Worm (Caenorhabditis elegans) whole organism, mixed stage, embryonic: Measurements from ENCODE around the gene mab-3.

Experiments
- ceh-83 ChIP-seq: fragments of 200-800 bp; sonication (Bioruptor generic); optimal IDR thresholded peaks from 2 replicates; lab custom pipeline; 2018; ENCODE audit warnings: mild to moderate bottlenecking, missing genetic modification characterization, missing compliant biosample characterization
- elt-1 ChIP-seq: sonication (generic microtip); optimal IDR thresholded peaks from 2 replicates; lab custom pipeline; 2017; ENCODE audit warnings: missing genetic modification characterization, mild to moderate bottlenecking, missing compliant biosample characterization, antibody characterized with exemption, moderate library complexity, borderline replicate concordance; ENCODE audit not compliant: insufficient read depth
- nhr-237 ChIP-seq: fragments of 150-350 bp; optimal IDR thresholded peaks from 2 replicates; lab custom pipeline; 2014; ENCODE audit warnings: missing biosample characterization, missing genetic modification characterization
- nhr-76 ChIP-seq: sonication (generic microtip); optimal IDR thresholded peaks from 2 replicates; lab custom pipeline; 2017; ENCODE audit warnings: missing biosample characterization, missing genetic modification characterization
- pha-4 ChIP-seq: fragments of 150-350 bp; optimal IDR thresholded peaks from 2 replicates; lab custom pipeline; 2018; ENCODE audit warnings: missing biosample characterization, missing genetic modification reagents, missing genetic modification characterization
- snpc-4 ChIP-seq: fragments of 150-350 bp; optimal IDR thresholded peaks from 2 replicates; lab custom pipeline; 2014; ENCODE audit warnings: missing biosample characterization, missing genetic modification characterization
- ztf-11 ChIP-seq: fragments of 150-350 bp; optimal IDR thresholded peaks from 2 replicates; lab custom pipeline; 2014; ENCODE audit warnings: missing biosample characterization, missing genetic modification characterization

- TF ChIP-seq pha-4 (tag; lab: Kevin White, UChicago): no peak
- no peak for TF ChIP-seq snpc-4
- no peak for TF ChIP-seq ztf-11 (tag; lab: Kevin White, UChicago)
- no peak for TF ChIP-seq nhr-237 (tag; lab: Kevin White, UChicago)
- TF ChIP-seq nhr-76: no peak
- TF ChIP-seq ceh-83 (GFP tag; lab: Kevin White, UChicago): no peak
- no peak for TF ChIP-seq elt-1 (tag; lab: Kevin White, UChicago)
These were observed 2.1 kb upstream of the mab-3 start for ce11 chrII:9729866-9730265.
